Fruit fly (Drosophila melanogaster): ENCODE data around the gene CG13877.
A peak's percentile ranks its signal among the peaks of the same experiment; 100 is the strongest.

Gene CG13877

DNA sequence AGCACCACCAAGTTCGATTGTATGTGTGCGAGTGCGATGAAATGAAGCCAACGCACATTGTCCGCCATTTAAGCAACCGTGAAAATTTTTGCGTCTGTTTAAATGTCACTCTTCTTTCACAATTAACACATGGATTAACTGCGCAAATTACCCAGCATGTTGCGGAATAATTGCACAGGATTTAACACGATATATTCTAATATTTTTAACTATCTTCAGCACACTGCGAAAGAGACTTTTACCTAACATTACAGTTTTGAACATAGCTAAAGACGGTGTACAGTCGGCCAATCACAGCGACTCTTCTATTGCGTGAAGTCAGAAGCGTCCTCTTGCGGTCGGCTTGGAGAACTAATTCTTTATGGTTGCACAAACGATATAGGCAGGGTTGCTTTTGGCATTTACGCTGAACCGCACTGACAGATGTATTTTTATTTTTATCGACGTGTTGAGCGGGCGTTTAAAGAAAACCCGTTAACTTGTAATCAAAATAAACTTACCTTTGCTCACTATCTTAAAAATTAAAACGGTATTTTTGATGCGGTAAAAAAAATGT is 28.9 kb downstream of the CG13877 start (continued):
- TF ChIP-seq CG17912 (GFP tag; optimal IDR thresholded peaks at IDR 0.05): peak; percentile 67
- TF ChIP-seq CG12391 (tag; optimal IDR thresholded peaks at IDR 0.05): no peak
- no peak for TF ChIP-seq sc (optimal IDR thresholded peaks at IDR 0.05)
- TF ChIP-seq sc (GFP tag; optimal IDR thresholded peaks at IDR 0.05): peak; percentile 25
- TF ChIP-seq D19B (GFP tag; optimal IDR thresholded peaks at IDR 0.05): no peak
- peak; percentile 81 for TF ChIP-seq CG42726 (GFP tag; IDR thresholded peaks at IDR 0.05; ENCODE audit: partially characterized antibody)
- peak; percentile 67 for TF ChIP-seq CG14860 (GFP tag; IDR thresholded peaks at IDR 0.05; ENCODE audit: partially characterized antibody)
- TF ChIP-seq CG6654 (GFP tag; optimal IDR thresholded peaks at IDR 0.05): no peak
- no peak for TF ChIP-seq pros (GFP tag; optimal IDR thresholded peaks at IDR 0.05)
- TF ChIP-seq H2.0 (GFP tag; IDR thresholded peaks at IDR 0.05): no peak; the same call in none of the 2 replicates
- no peak for TF ChIP-seq Fer3 (tag; optimal IDR thresholded peaks at IDR 0.05)
- TF ChIP-seq zfh2 (GFP tag; optimal IDR thresholded peaks at IDR 0.05): peak; percentile 43
- TF ChIP-seq Hmx (GFP tag; optimal IDR thresholded peaks at IDR 0.05): no peak
- TF ChIP-seq CkIIα-i1 (GFP tag; IDR thresholded peaks at IDR 0.05): no peak
- TF ChIP-seq Dp (GFP tag; optimal IDR thresholded peaks at IDR 0.05): peak; percentile 89
- TF ChIP-seq CG10543 (GFP tag; optimal IDR thresholded peaks at IDR 0.05): no peak
- TF ChIP-seq CG5245 (GFP tag; optimal IDR thresholded peaks at IDR 0.05): peak; percentile 30
- peak; percentile 89 for TF ChIP-seq CG33213 (GFP tag; optimal IDR thresholded peaks at IDR 0.05)
- no peak for TF ChIP-seq maf-S (GFP tag; optimal IDR thresholded peaks at IDR 0.05)
- peak; percentile 42; the same call in 1 of the 2 replicates for TF ChIP-seq chm (GFP tag; IDR thresholded peaks at IDR 0.05)
- TF ChIP-seq CG1603 (tag; optimal IDR thresholded peaks at IDR 0.05): peak; percentile 77
- peak; percentile 96 for TF ChIP-seq CTCF (GFP tag; optimal IDR thresholded peaks at IDR 0.05)
- TF ChIP-seq CG30403 (GFP tag; optimal IDR thresholded peaks at IDR 0.05): peak; percentile 46
- no peak for TF ChIP-seq Hand (GFP tag; optimal IDR thresholded peaks at IDR 0.05)
- TF ChIP-seq pzg (GFP tag; optimal IDR thresholded peaks at IDR 0.05): peak; percentile 92
- TF ChIP-seq az2 (GFP tag; optimal IDR thresholded peaks at IDR 0.05): peak; percentile 6
- no peak for TF ChIP-seq org-1 (GFP tag; optimal IDR thresholded peaks at IDR 0.05)
- no peak for TF ChIP-seq ham (GFP tag; IDR thresholded peaks at IDR 0.05)
- no peak for TF ChIP-seq crol (GFP tag; IDR thresholded peaks at IDR 0.05)
- no peak for TF ChIP-seq lab (GFP tag; optimal IDR thresholded peaks at IDR 0.05)
- no peak for TF ChIP-seq Ravus (GFP tag; IDR thresholded peaks at IDR 0.05)
- peak; percentile 41 for TF ChIP-seq mam (GFP tag; optimal IDR thresholded peaks at IDR 0.05)
- TF ChIP-seq ewg (GFP tag; optimal IDR thresholded peaks at IDR 0.05): no peak
- TF ChIP-seq emc (GFP tag; optimal IDR thresholded peaks at IDR 0.05): no peak
- TF ChIP-seq shn (GFP tag; optimal IDR thresholded peaks at IDR 0.05): peak; percentile 11
- TF ChIP-seq mld (GFP tag; IDR thresholded peaks at IDR 0.05; ENCODE audit: partially characterized antibody): no peak
- TF ChIP-seq kah (GFP tag; optimal IDR thresholded peaks at IDR 0.05): no peak
- TF ChIP-seq CG17359 (tag; optimal IDR thresholded peaks at IDR 0.05): no peak
- TF ChIP-seq CG10431 (GFP tag; optimal IDR thresholded peaks at IDR 0.05): no peak
- no peak for TF ChIP-seq gsb-n (tag; optimal IDR thresholded peaks at IDR 0.05)
- TF ChIP-seq CG17612 (GFP tag; IDR thresholded peaks at IDR 0.05): no peak
- peak; percentile 50 for TF ChIP-seq row (GFP tag; IDR thresholded peaks at IDR 0.05)
- TF ChIP-seq kay (GFP tag; optimal IDR thresholded peaks at IDR 0.05): no peak
- peak; percentile 59; the same call in 2 of the 3 replicates for TF ChIP-seq knrl (GFP tag; IDR thresholded peaks at IDR 0.05; ENCODE audit: partially characterized antibody)
- no peak for TF ChIP-seq crc (GFP tag; optimal IDR thresholded peaks at IDR 0.05)
- peak in 1 of 2 experiments; percentile 64 for TF ChIP-seq eve (GFP tag; optimal IDR thresholded peaks at IDR 0.05)
- no peak for TF ChIP-seq croc (GFP tag; conservative IDR thresholded peaks at IDR 0.05)
- peak; percentile 17 for TF ChIP-seq eyg (GFP tag; optimal IDR thresholded peaks at IDR 0.05)
- TF ChIP-seq CG1529 (GFP tag; optimal IDR thresholded peaks at IDR 0.05): no peak
- TF ChIP-seq Abd-B (GFP tag; optimal IDR thresholded peaks at IDR 0.05): no peak
- TF ChIP-seq CG4404 (GFP tag; IDR thresholded peaks at IDR 0.05): no peak
